Worm (Caenorhabditis elegans) whole organism, dauer: Measurements from ENCODE around the gene rps-14.

Experiments used
- unc-62 ChIP-seq: sonication (generic microtip); optimal IDR thresholded peaks from 2 replicates; lab custom pipeline; 2017; ENCODE audit warnings: missing biosample characterization, missing genetic modification reagents, missing genetic modification characterization

rps-14 gene

ce11 chrIII:7165816-7166229, 13.6 kb downstream of the rps-14 start:
- TF ChIP-seq unc-62 (GFP tag; lab: Kevin White, UChicago), result no peak

ce11 chrIII:7165276-7165675, 14.1 kb downstream of the rps-14 start:
- TF ChIP-seq unc-62 (GFP tag; lab: Kevin White, UChicago), result no peak

ce11 chrIII:7162065-7162762, 17.2 kb downstream of the rps-14 start, which contains the start of the genes syf-2 and K04G7.1:
TSS of gene syf-2 (minus strand) at chrIII:7162115.
TSS of gene K04G7.1 (plus strand) at chrIII:7162712.
- TF ChIP-seq unc-62 (GFP tag; lab: Kevin White, UChicago), result no peak

ce11 chrIII:7161055-7161454, 18.3 kb downstream of the rps-14 start, which contains the start of gene rnp-7:
TSS of gene rnp-7 (minus strand) at chrIII:7161155.
- TF ChIP-seq unc-62 (GFP tag; lab: Kevin White, UChicago), result no peak

- no peak for TF ChIP-seq unc-62 (GFP tag; lab: Kevin White, UChicago)
Observed at ce11 chrIII:7159246-7159645, 20.1 kb downstream of the rps-14 start.

ce11 chrIII:7158709-7159108, 20.7 kb downstream of the rps-14 start, which contains the start of gene nuo-4:
TSS of gene nuo-4 (minus strand) at chrIII:7158809.
- no peak for TF ChIP-seq unc-62 (GFP tag; lab: Kevin White, UChicago)

- no peak for TF ChIP-seq unc-62 (GFP tag; lab: Kevin White, UChicago)
Observed at ce11 chrIII:7155631-7156030, 23.8 kb downstream of the rps-14 start.

- no peak for TF ChIP-seq unc-62 (GFP tag; lab: Kevin White, UChicago)
Observed at ce11 chrIII:7154526-7154925, 24.9 kb downstream of the rps-14 start.

- TF ChIP-seq unc-62 (GFP tag; lab: Kevin White, UChicago), result no peak
Observed at ce11 chrIII:7153747-7154238, 25.6 kb downstream of the rps-14 start, which contains the start of gene ogt-1. TSS of gene ogt-1 (minus strand) at chrIII:7153797.

- no peak for TF ChIP-seq unc-62 (GFP tag; lab: Kevin White, UChicago)
Observed at ce11 chrIII:7152569-7152968, 26.8 kb downstream of the rps-14 start.

- TF ChIP-seq unc-62 (GFP tag; lab: Kevin White, UChicago), result no peak
Observed at ce11 chrIII:7150162-7150561, 29.2 kb downstream of the rps-14 start.

ce11 chrIII:7148191-7148590, 31.2 kb downstream of the rps-14 start:
- no peak for TF ChIP-seq unc-62 (GFP tag; lab: Kevin White, UChicago)

ce11 chrIII:7146341-7146740, 33.0 kb downstream of the rps-14 start:
- TF ChIP-seq unc-62 (GFP tag; lab: Kevin White, UChicago), result no peak

- TF ChIP-seq unc-62 (GFP tag; lab: Kevin White, UChicago), result no peak
Observed at ce11 chrIII:7144749-7145148, 34.6 kb downstream of the rps-14 start, which contains the start of gene glr-2. TSS of gene glr-2 (minus strand) at chrIII:7144959.

- TF ChIP-seq unc-62 (GFP tag; lab: Kevin White, UChicago), result no peak
Observed at ce11 chrIII:7142172-7142601, 37.2 kb downstream of the rps-14 start.

ce11 chrIII:7141285-7141715, 38.1 kb downstream of the rps-14 start:
- no peak for TF ChIP-seq unc-62 (GFP tag; lab: Kevin White, UChicago)
